Fruit fly (Drosophila melanogaster) whole organism, embryonic: ENCODE data around the gene CG9393.

ENCODE experiments used
- Abd-B ChIP-seq: fragments of 200-800 bp; sonication (Bioruptor generic); optimal IDR thresholded peaks from 2 replicates; lab custom pipeline; 2018; ENCODE audit warnings: missing biosample characterization, mild to moderate bottlenecking, missing genetic modification characterization, moderate library complexity
- Awh ChIP-seq: fragments of 200-800 bp; sonication (Bioruptor generic); IDR thresholded peaks from 2 replicates; pipeline ENCODE4, ENCODE4 v1.3.6; 2022; ENCODE audit warnings: missing biosample characterization, missing genetic modification characterization
- B-H1 ChIP-seq: fragments of 200-800 bp; sonication (Bioruptor generic); IDR thresholded peaks from 3 replicates; pipeline ENCODE4 v1.3.6; 2022; ENCODE audit warnings: missing biosample characterization, missing genetic modification characterization
- BEAF-32 ChIP-seq: fragments of 200-800 bp; sonication (Bioruptor generic); optimal IDR thresholded peaks from 3 replicates; lab custom pipeline; 2017; ENCODE audit warnings: missing biosample characterization, missing genetic modification characterization, mild to moderate bottlenecking, moderate library complexity, missing genetic modification reagents
- CG10267 ChIP-seq: fragments of 200-800 bp; sonication (Bioruptor generic); optimal IDR thresholded peaks from 2 replicates; lab custom pipeline; 2018; ENCODE audit warnings: missing biosample characterization, mild to moderate bottlenecking, missing genetic modification characterization, moderate library complexity
- CG12219 ChIP-seq: fragments of 200-800 bp; sonication (Bioruptor generic); optimal IDR thresholded peaks from 3 replicates; lab custom pipeline; 2018; ENCODE audit warnings: missing biosample characterization, mild to moderate bottlenecking, missing genetic modification characterization
- CG12391 ChIP-seq: fragments of 200-800 bp; sonication (Bioruptor generic); optimal IDR thresholded peaks from 3 replicates; lab custom pipeline; 2018; ENCODE audit warnings: missing biosample characterization, mild to moderate bottlenecking, missing genetic modification characterization, moderate library complexity
- CG13424 ChIP-seq: fragments of 200-800 bp; sonication (Bioruptor generic); optimal IDR thresholded peaks from 2 replicates; lab custom pipeline; 2019; ENCODE audit warnings: missing biosample characterization, mild to moderate bottlenecking, missing genetic modification characterization, moderate library complexity
- CG14050 ChIP-seq: fragments of 200-800 bp; sonication (Bioruptor generic); IDR thresholded peaks from 3 replicates; pipeline ENCODE4 v1.3.6; 2022; ENCODE audit warnings: missing biosample characterization, missing genetic modification characterization
- CG14441 ChIP-seq: fragments of 200-800 bp; sonication (Bioruptor generic); IDR thresholded peaks from 2 replicates; pipeline ENCODE4 v1.3.6; 2022; ENCODE audit warnings: missing biosample characterization, missing genetic modification characterization
- CG15269 ChIP-seq: fragments of 200-800 bp; sonication (Bioruptor generic); optimal IDR thresholded peaks from 2 replicates; lab custom pipeline; 2018; ENCODE audit warnings: missing biosample characterization, mild to moderate bottlenecking, missing genetic modification characterization, moderate library complexity
- CG16779 ChIP-seq: fragments of 200-800 bp; sonication (Bioruptor generic); IDR thresholded peaks from 2 replicates; pipeline ENCODE4 v1.3.6; 2022; ENCODE audit warnings: missing biosample characterization, missing genetic modification characterization
- CG17829 ChIP-seq: fragments of 200-800 bp; optimal IDR thresholded peaks from 2 replicates; lab custom pipeline; 2019; ENCODE audit warnings: missing biosample characterization, mild to moderate bottlenecking, missing genetic modification characterization, moderate library complexity
- CG18011 ChIP-seq: fragments of 200-800 bp; sonication (Bioruptor generic); optimal IDR thresholded peaks from 2 replicates; lab custom pipeline; 2017; ENCODE audit warnings: missing biosample characterization, missing genetic modification characterization, mild to moderate bottlenecking, moderate library complexity, missing genotype
- CG18262 ChIP-seq: fragments of 200-800 bp; optimal IDR thresholded peaks from 3 replicates; lab custom pipeline; 2019; ENCODE audit warnings: missing biosample characterization, mild to moderate bottlenecking, missing genetic modification characterization, moderate library complexity
- CG2116 ChIP-seq: fragments of 200-800 bp; sonication (Bioruptor generic); optimal IDR thresholded peaks from 3 replicates; lab custom pipeline; 2018; ENCODE audit warnings: missing biosample characterization, mild to moderate bottlenecking, missing genetic modification characterization
- CG2202 ChIP-seq: fragments of 200-800 bp; sonication (Bioruptor generic); optimal IDR thresholded peaks from 2 replicates; lab custom pipeline; 2018; ENCODE audit warnings: missing biosample characterization, mild to moderate bottlenecking, missing genetic modification characterization
- CG2875 ChIP-seq: fragments of 200-800 bp; sonication (Bioruptor generic); optimal IDR thresholded peaks from 2 replicates; lab custom pipeline; 2017; ENCODE audit warnings: missing biosample characterization, mild to moderate bottlenecking, missing genetic modification characterization, missing genetic modification reagents
- CG3065 ChIP-seq: fragments of 200-800 bp; sonication (Bioruptor generic); optimal IDR thresholded peaks from 2 replicates; lab custom pipeline; 2016; ENCODE audit warnings: missing biosample characterization, missing genetic modification characterization
- CG3838 ChIP-seq: fragments of 200-800 bp; sonication (Bioruptor generic); optimal IDR thresholded peaks from 3 replicates; lab custom pipeline; 2016; ENCODE audit warnings: missing biosample characterization, missing genetic modification characterization
- CG4328 ChIP-seq: fragments of 200-800 bp; sonication (Bioruptor generic); optimal IDR thresholded peaks from 3 replicates; lab custom pipeline; 2017; ENCODE audit warnings: missing biosample characterization, missing genetic modification reagents, missing genetic modification characterization
- CG6175 ChIP-seq: fragments of 200-800 bp; sonication (Bioruptor generic); IDR thresholded peaks from 3 replicates; pipeline ENCODE4 v1.3.6; 2022; ENCODE audit warnings: missing biosample characterization, missing genetic modification characterization
- CG6689 ChIP-seq: fragments of 200-800 bp; sonication (Bioruptor generic); IDR thresholded peaks from 2 replicates; pipeline ENCODE4 v1.3.6; 2022; ENCODE audit warnings: missing biosample characterization, missing genetic modification characterization
- CG7556 ChIP-seq: fragments of 200-800 bp; sonication (Bioruptor generic); optimal IDR thresholded peaks from 2 replicates; lab custom pipeline; 2017; ENCODE audit warnings: missing biosample characterization, mild to moderate bottlenecking, missing genetic modification characterization
- CG8281 ChIP-seq: fragments of 200-800 bp; sonication (Bioruptor generic); optimal IDR thresholded peaks from 2 replicates; lab custom pipeline; 2018; ENCODE audit warnings: missing biosample characterization, mild to moderate bottlenecking, missing genetic modification characterization, moderate library complexity
- CG8290 ChIP-seq, 3 experiments: fragments of 200-800 bp; sonication (Bioruptor generic); optimal IDR thresholded peaks; 2 replicates each; lab custom pipeline; 2016 to 2019; ENCODE audit warnings: missing biosample characterization in 3 of 3, missing genetic modification characterization in 3 of 3, mild to moderate bottlenecking in 2 of 3, moderate library complexity in 1 of 3
- CG9797 ChIP-seq: fragments of 200-800 bp; sonication (Bioruptor generic); optimal IDR thresholded peaks from 3 replicates; lab custom pipeline; 2018; ENCODE audit warnings: missing biosample characterization, mild to moderate bottlenecking, missing genetic modification characterization
- CrebB ChIP-seq: fragments of 200-800 bp; sonication (Bioruptor generic); optimal IDR thresholded peaks from 3 replicates; lab custom pipeline; 2018; ENCODE audit warnings: missing biosample characterization, mild to moderate bottlenecking, missing genetic modification characterization
- Deaf1 ChIP-seq: fragments of 200-800 bp; optimal IDR thresholded peaks from 3 replicates; lab custom pipeline; 2019; ENCODE audit warnings: missing biosample characterization, mild to moderate bottlenecking, missing genetic modification characterization, moderate library complexity
- Doc2 ChIP-seq: fragments of 200-800 bp; sonication (Bioruptor generic); IDR thresholded peaks from 2 replicates; pipeline ENCODE4 v1.3.6; 2022; ENCODE audit warnings: missing biosample characterization, missing genetic modification characterization
- HHEX ChIP-seq: fragments of 200-800 bp; sonication (Bioruptor generic); optimal IDR thresholded peaks from 3 replicates; lab custom pipeline; 2017; ENCODE audit warnings: missing biosample characterization, mild to moderate bottlenecking, missing genetic modification characterization, missing genetic modification reagents
- Kr ChIP-seq: fragments of 200-800 bp; sonication (Bioruptor generic); optimal IDR thresholded peaks from 2 replicates; lab custom pipeline; 2017; ENCODE audit warnings: missing biosample characterization, mild to moderate bottlenecking, missing genetic modification characterization
- Opbp ChIP-seq: fragments of 200-800 bp; sonication (Bioruptor generic); IDR thresholded peaks from 3 replicates; pipeline ENCODE4 v1.3.6; 2022; ENCODE audit warnings: missing biosample characterization, missing genetic modification characterization; ENCODE audit not compliant: partially characterized antibody
- Taf1 ChIP-seq: fragments of 200-800 bp; sonication (Bioruptor generic); IDR thresholded peaks from 2 replicates; pipeline ENCODE4 v1.3.6; 2022; ENCODE audit warnings: missing biosample characterization, missing genetic modification characterization
- bsh ChIP-seq, 2 experiments: fragments of 200-800 bp; sonication (Bioruptor generic); optimal IDR thresholded peaks; 2 replicates each; lab custom pipeline; 2017 to 2018; ENCODE audit warnings: mild to moderate bottlenecking in 2 of 2, missing biosample characterization in 2 of 2, missing genetic modification characterization in 2 of 2, moderate library complexity in 1 of 2
- cad ChIP-seq: fragments of >200 bp; optimal IDR thresholded peaks from 2 replicates; lab custom pipeline; 2017; ENCODE audit warnings: missing biosample characterization, missing genetic modification characterization
- croc ChIP-seq: fragments of 200-800 bp; sonication (Bioruptor generic); conservative IDR thresholded peaks from 3 replicates; pipeline ENCODE4 v1.3.6; 2022; ENCODE audit warnings: missing biosample characterization, missing genetic modification characterization
- dan ChIP-seq: fragments of 200-800 bp; sonication (Bioruptor generic); IDR thresholded peaks from 2 replicates; pipeline ENCODE4 v1.3.6; 2022; ENCODE audit warnings: missing biosample characterization, missing genetic modification characterization
- dimm ChIP-seq: fragments of 200-800 bp; sonication (Bioruptor generic); IDR thresholded peaks from 2 replicates; pipeline ENCODE4 v1.3.6; 2022; ENCODE audit warnings: missing biosample characterization, missing genetic modification characterization
- hbn ChIP-seq: fragments of 200-800 bp; sonication (Bioruptor generic); IDR thresholded peaks from 2 replicates; pipeline ENCODE4 v1.3.6; 2022; ENCODE audit warnings: missing biosample characterization, missing genetic modification characterization; ENCODE audit not compliant: partially characterized antibody
- jigr1 ChIP-seq: fragments of 200-800 bp; sonication (Bioruptor generic); IDR thresholded peaks from 3 replicates; pipeline ENCODE4 v1.3.6; 2022; ENCODE audit warnings: missing biosample characterization, missing genetic modification characterization
- tio ChIP-seq: fragments of 200-800 bp; sonication (Bioruptor generic); optimal IDR thresholded peaks from 2 replicates; lab custom pipeline; 2017; ENCODE audit warnings: missing biosample characterization, missing genetic modification characterization, inconsistent platforms
- vnd ChIP-seq: fragments of 200-800 bp; sonication (Bioruptor generic); IDR thresholded peaks from 3 replicates; pipeline ENCODE4 v1.3.6; 2022; ENCODE audit warnings: missing biosample characterization, missing genetic modification characterization; ENCODE audit not compliant: partially characterized antibody
- vvl ChIP-seq: fragments of 200-800 bp; sonication (Bioruptor generic); IDR thresholded peaks from 2 replicates; pipeline ENCODE4 v1.3.6; 2022; ENCODE audit warnings: missing biosample characterization, missing genetic modification characterization
- zen2 ChIP-seq: fragments of 200-800 bp; sonication (Bioruptor generic); IDR thresholded peaks from 3 replicates; pipeline ENCODE4 v1.3.6; 2022; ENCODE audit warnings: missing biosample characterization, missing genetic modification characterization; ENCODE audit not compliant: partially characterized antibody

Gene CG9393

dm6 chr3R:9586663-9587248, 23.3 kb upstream of the CG9393 start, which contains the start of gene P58IPK (continued):
- TF ChIP-seq vvl (GFP tag; lab: Robert Waterston, UW) (peak; percentile 81), HHEX (peak; percentile 37), hbn (GFP tag; lab: Robert Waterston, UW) (peak; percentile 88), CG2116 (GFP tag; lab: Kevin White, UChicago) (peak; percentile 90), bsh (GFP tag; optimal IDR thresholded peaks at IDR 0.05; lab: Kevin White, UChicago) (peak in 1 of 2 experiments; percentile 45), CG2202 (tag; lab: Kevin White, UChicago) (no peak), CG13424 (tag; lab: Kevin White, UChicago) (peak; percentile 62), Abd-B (GFP tag; lab: Kevin White, UChicago) (peak; percentile 53), BEAF-32 (GFP tag; lab: Kevin White, UChicago) (peak; percentile 99), CG6689 (GFP tag; lab: Robert Waterston, UW) (peak; percentile 61), CG17829 (tag; lab: Kevin White, UChicago) (peak; percentile 64)
- TF ChIP-seq, all 482 proteins: peak for 310

- TF ChIP-seq CG2875 (GFP tag; lab: Kevin White, UChicago), result no peak
- TF ChIP-seq CG6175 (GFP tag; lab: Robert Waterston, UW), result no peak
- no peak for TF ChIP-seq CrebB (tag; lab: Kevin White, UChicago)
- no peak for TF ChIP-seq CG18011
- no peak for TF ChIP-seq cad (GFP tag; lab: Kevin White, UChicago)
- TF ChIP-seq, all 482 proteins: peak for 0
These were observed 19.6 kb upstream of the CG9393 start, which contains the start of gene CG33654 for dm6 chr3R:9583122-9583521. Gene CG33654, minus strand, starts transcription at chr3R:9583222.

DNA sequence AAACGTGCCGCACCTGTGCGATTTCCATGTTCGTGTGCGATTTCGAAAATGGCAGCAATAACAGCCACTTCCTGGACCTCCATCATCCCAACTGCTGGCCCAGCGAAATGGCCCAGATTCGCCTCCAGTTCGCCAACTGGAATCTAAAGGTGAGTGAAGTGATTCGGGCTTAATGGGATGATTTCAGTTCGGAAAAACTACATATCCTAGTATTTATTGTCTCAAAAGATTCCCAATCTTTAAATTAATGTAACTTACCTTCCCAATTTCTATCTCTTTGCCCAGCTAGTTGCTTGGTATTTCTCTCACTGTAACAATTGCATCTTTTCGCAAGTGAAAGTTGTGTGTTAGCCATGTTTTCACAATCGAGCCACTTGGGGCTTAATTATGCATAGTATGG, 18.5 kb upstream of the CG9393 start:
- TF ChIP-seq dimm (no peak), zen2 (no peak), croc (GFP tag; lab: Robert Waterston, UW) (no peak), CG10267 (no peak), CG4328 (GFP tag; lab: Kevin White, UChicago) (no peak), CG12219 (no peak), CG7556 (GFP tag; lab: Kevin White, UChicago) (no peak), CG14050 (GFP tag; lab: Robert Waterston, UW) (no peak), CG8281 (tag; lab: Kevin White, UChicago) (no peak), Opbp (GFP tag; lab: Robert Waterston, UW) (no peak)
- TF ChIP-seq, all 482 proteins: peak for 0

dm6 chr3R:9581089-9581520, 17.6 kb upstream of the CG9393 start, which contains the start of gene CG8301:
Gene CG8301, plus strand, starts transcription at chr3R:9581306.
- TF ChIP-seq jigr1 (GFP tag; lab: Robert Waterston, UW) (no peak), tio (GFP tag; lab: Kevin White, UChicago) (no peak), CG3838 (GFP tag; lab: Kevin White, UChicago) (no peak), dan (GFP tag; lab: Robert Waterston, UW) (no peak), CG9797 (GFP tag; lab: Kevin White, UChicago) (no peak), Kr (GFP tag; lab: Kevin White, UChicago) (no peak), Awh (GFP tag; lab: Robert Waterston, UW) (no peak), Deaf1 (tag; lab: Kevin White, UChicago) (peak; percentile 77), CG18262 (tag; lab: Kevin White, UChicago) (peak; percentile 16), CG3065 (GFP tag; lab: Kevin White, UChicago) (no peak), Doc2 (GFP tag; lab: Robert Waterston, UW) (no peak), CG12391 (tag; lab: Kevin White, UChicago) (peak; percentile 53), CG14441 (no peak), HHEX (no peak), CG16779 (peak; percentile 69; the same call in 1 of the 2 replicates), CG15269 (tag; lab: Kevin White, UChicago) (peak; percentile 52), B-H1 (GFP tag; lab: Robert Waterston, UW) (0 out of 3 replicates have a peak, but pooled peaks have one; percentile 14), Taf1 (GFP tag; lab: Robert Waterston, UW) (no peak), vnd (no peak), CG8290 (GFP tag; optimal IDR thresholded peaks at IDR 0.05; lab: Kevin White, UChicago) (no peak), CG8290 (tag; optimal IDR thresholded peaks at IDR 0.05; lab: Kevin White, UChicago) (peak in 1 of 2 experiments; percentile 27)
